Fruit fly (Drosophila melanogaster) whole organism, embryonic: ENCODE results near the gene GXIVsPLA2.

Source experiments
- Atf6 ChIP-seq: fragments of 200-800 bp; sonication (Bioruptor generic); IDR thresholded peaks from 2 replicates; pipeline ENCODE4 v1.3.6; 2022; ENCODE audit warnings: missing biosample characterization, missing genetic modification characterization
- CG11085 ChIP-seq: fragments of 200-800 bp; sonication (Bioruptor generic); IDR thresholded peaks from 2 replicates; pipeline ENCODE4 v1.3.6; 2022; ENCODE audit warnings: missing biosample characterization, missing genetic modification characterization
- CG11247 ChIP-seq: fragments of 200-800 bp; sonication (Bioruptor generic); IDR thresholded peaks from 2 replicates; pipeline ENCODE4 v1.3.6; 2022; ENCODE audit warnings: missing biosample characterization, missing genetic modification characterization
- CG11695 ChIP-seq: fragments of 200-800 bp; sonication (Bioruptor generic); IDR thresholded peaks from 3 replicates; pipeline ENCODE4 v1.3.6; 2022; ENCODE audit warnings: missing biosample characterization, missing genetic modification characterization
- CG12391 ChIP-seq: fragments of 200-800 bp; sonication (Bioruptor generic); optimal IDR thresholded peaks from 3 replicates; lab custom pipeline; 2018; ENCODE audit warnings: missing biosample characterization, mild to moderate bottlenecking, missing genetic modification characterization, moderate library complexity
- CG13424 ChIP-seq: fragments of 200-800 bp; sonication (Bioruptor generic); optimal IDR thresholded peaks from 2 replicates; lab custom pipeline; 2019; ENCODE audit warnings: missing biosample characterization, mild to moderate bottlenecking, missing genetic modification characterization, moderate library complexity
- CG16779 ChIP-seq: fragments of 200-800 bp; sonication (Bioruptor generic); IDR thresholded peaks from 2 replicates; pipeline ENCODE4 v1.3.6; 2022; ENCODE audit warnings: missing biosample characterization, missing genetic modification characterization
- CG17802 ChIP-seq: fragments of 200-800 bp; sonication (Bioruptor generic); optimal IDR thresholded peaks from 2 replicates; lab custom pipeline; 2018; ENCODE audit warnings: missing biosample characterization, mild to moderate bottlenecking, missing genetic modification characterization, moderate library complexity
- CG18599 ChIP-seq: fragments of 200-800 bp; sonication (Bioruptor generic); optimal IDR thresholded peaks from 3 replicates; lab custom pipeline; 2017; ENCODE audit warnings: missing biosample characterization, missing genetic modification characterization, mild to moderate bottlenecking, moderate library complexity, missing genetic modification reagents
- CG2889 ChIP-seq: fragments of 200-800 bp; sonication (Bioruptor generic); IDR thresholded peaks from 3 replicates; pipeline ENCODE4 v1.3.6; 2022; ENCODE audit warnings: missing biosample characterization, missing genetic modification characterization
- CG3407 ChIP-seq: fragments of 200-800 bp; sonication (Bioruptor generic); optimal IDR thresholded peaks from 2 replicates; lab custom pipeline; 2018; ENCODE audit warnings: missing biosample characterization, mild to moderate bottlenecking, missing genetic modification characterization
- CG5953 ChIP-seq: fragments of 200-800 bp; sonication (Bioruptor generic); IDR thresholded peaks from 2 replicates; pipeline ENCODE4 v1.3.6; 2022; ENCODE audit warnings: missing biosample characterization, missing genetic modification characterization
- CG7357 ChIP-seq: fragments of 200-800 bp; sonication (Bioruptor generic); IDR thresholded peaks from 3 replicates; pipeline ENCODE4 v1.3.6; 2022; ENCODE audit warnings: missing biosample characterization, missing genetic modification characterization
- CG7839 ChIP-seq: fragments of 200-800 bp; sonication (Bioruptor generic); optimal IDR thresholded peaks from 3 replicates; lab custom pipeline; 2018; ENCODE audit warnings: missing biosample characterization, mild to moderate bottlenecking, missing genetic modification characterization, moderate library complexity
- CG8290 ChIP-seq, 3 experiments: fragments of 200-800 bp; sonication (Bioruptor generic); optimal IDR thresholded peaks; 2 replicates each; lab custom pipeline; 2016 to 2019; ENCODE audit warnings: missing biosample characterization in 3 of 3, missing genetic modification characterization in 3 of 3, mild to moderate bottlenecking in 2 of 3, moderate library complexity in 1 of 3
- CG8924 ChIP-seq: fragments of 200-800 bp; optimal IDR thresholded peaks from 3 replicates; lab custom pipeline; 2019; ENCODE audit warnings: missing biosample characterization, mild to moderate bottlenecking, missing genetic modification characterization, moderate library complexity
- CG9817 ChIP-seq: fragments of 200-800 bp; sonication (Bioruptor generic); optimal IDR thresholded peaks from 2 replicates; lab custom pipeline; 2018; ENCODE audit warnings: missing biosample characterization, mild to moderate bottlenecking, missing genetic modification characterization, moderate library complexity
- Chrac-16 ChIP-seq: fragments of 200-800 bp; sonication (Bioruptor generic); optimal IDR thresholded peaks from 3 replicates; lab custom pipeline; 2016; ENCODE audit warnings: missing biosample characterization, missing genetic modification characterization
- Dfd ChIP-seq, 2 experiments: fragments of >200 bp; optimal IDR thresholded peaks; 2 replicates each; lab custom pipeline; 2017; ENCODE audit warnings: missing biosample characterization in 2 of 2, missing genetic modification characterization in 2 of 2
- Dref ChIP-seq: fragments of 200-800 bp; sonication (Bioruptor generic); IDR thresholded peaks from 2 replicates; pipeline ENCODE4 v1.3.6; 2022; ENCODE audit warnings: missing biosample characterization, missing genetic modification characterization
- E2f2 ChIP-seq: fragments of 200-800 bp; sonication (Bioruptor generic); IDR thresholded peaks from 2 replicates; pipeline ENCODE4 v1.3.6; 2022; ENCODE audit warnings: missing biosample characterization, missing genetic modification characterization
- HHEX ChIP-seq: fragments of 200-800 bp; sonication (Bioruptor generic); optimal IDR thresholded peaks from 3 replicates; lab custom pipeline; 2017; ENCODE audit warnings: missing biosample characterization, mild to moderate bottlenecking, missing genetic modification characterization, missing genetic modification reagents
- HmgD ChIP-seq: fragments of 200-800 bp; sonication (Bioruptor generic); optimal IDR thresholded peaks from 3 replicates; lab custom pipeline; 2016; ENCODE audit warnings: missing biosample characterization, missing genetic modification characterization
- Hr3 ChIP-seq: fragments of 200-800 bp; sonication (Bioruptor generic); optimal IDR thresholded peaks from 3 replicates; lab custom pipeline; 2016; ENCODE audit warnings: missing biosample characterization, missing genetic modification characterization
- NC2β ChIP-seq: fragments of 200-800 bp; sonication (Bioruptor generic); optimal IDR thresholded peaks from 2 replicates; lab custom pipeline; 2016; ENCODE audit warnings: missing biosample characterization, missing genetic modification characterization
- Poxn ChIP-seq: fragments of 200-800 bp; sonication (Bioruptor generic); IDR thresholded peaks from 2 replicates; pipeline ENCODE4 v1.3.6; 2022; ENCODE audit warnings: missing biosample characterization, missing genetic modification characterization
- Rfx ChIP-seq: fragments of 200-800 bp; sonication (Bioruptor generic); IDR thresholded peaks from 2 replicates; pipeline ENCODE4 v1.3.6; 2022; ENCODE audit warnings: missing biosample characterization, missing genetic modification characterization
- Sin3A ChIP-seq: fragments of >200 bp; optimal IDR thresholded peaks from 2 replicates; lab custom pipeline; 2018
- Six4 ChIP-seq: fragments of 200-800 bp; sonication (Bioruptor generic); optimal IDR thresholded peaks from 2 replicates; lab custom pipeline; 2016; ENCODE audit warnings: missing biosample characterization, missing genetic modification characterization
- Sox100B ChIP-seq: fragments of 200-800 bp; sonication (Bioruptor generic); optimal IDR thresholded peaks from 3 replicates; lab custom pipeline; 2018; ENCODE audit warnings: missing biosample characterization, mild to moderate bottlenecking, missing genetic modification characterization
- Vsx1 ChIP-seq: fragments of 200-800 bp; sonication (Bioruptor generic); optimal IDR thresholded peaks from 2 replicates; lab custom pipeline; 2017; ENCODE audit warnings: missing biosample characterization, mild to moderate bottlenecking, missing genetic modification characterization, missing genetic modification reagents
- Xrp1 ChIP-seq: fragments of 200-800 bp; sonication (Bioruptor generic); IDR thresholded peaks from 2 replicates; pipeline ENCODE4 v1.3.6; 2022; ENCODE audit warnings: missing biosample characterization, missing genetic modification characterization
- YL-1 ChIP-seq: fragments of 200-800 bp; sonication (Bioruptor generic); optimal IDR thresholded peaks from 3 replicates; lab custom pipeline; 2017; ENCODE audit warnings: missing biosample characterization, mild to moderate bottlenecking, missing genetic modification characterization
- bcd ChIP-seq: fragments of 200-800 bp; sonication (Bioruptor generic); optimal IDR thresholded peaks from 2 replicates; lab custom pipeline; 2017; ENCODE audit warnings: missing biosample characterization, mild to moderate bottlenecking, missing genetic modification characterization
- cg ChIP-seq: fragments of 200-800 bp; sonication (Bioruptor generic); optimal IDR thresholded peaks from 3 replicates; lab custom pipeline; 2019; ENCODE audit warnings: missing biosample characterization, mild to moderate bottlenecking, missing genetic modification characterization, moderate library complexity
- chif ChIP-seq, 2 experiments: fragments of 200-800 bp; sonication (Bioruptor generic); optimal IDR thresholded peaks; 3 replicates each; lab custom pipeline; 2016; ENCODE audit warnings: missing biosample characterization in 2 of 2, missing genetic modification characterization in 2 of 2
- dmrt11E ChIP-seq: fragments of 200-800 bp; sonication (Bioruptor generic); optimal IDR thresholded peaks from 3 replicates; lab custom pipeline; 2018; ENCODE audit warnings: missing biosample characterization, mild to moderate bottlenecking, missing genetic modification characterization, moderate library complexity
- esg ChIP-seq: fragments of 200-800 bp; sonication (Bioruptor generic); conservative IDR thresholded peaks from 2 replicates; pipeline ENCODE4 v1.3.6; 2022; ENCODE audit warnings: missing biosample characterization, missing genetic modification characterization
- ewg ChIP-seq: fragments of 200-800 bp; sonication (Bioruptor generic); optimal IDR thresholded peaks from 3 replicates; lab custom pipeline; 2017; ENCODE audit warnings: mild to moderate bottlenecking, missing biosample characterization, missing genetic modification reagents, missing genetic modification characterization
- gcm2 ChIP-seq: fragments of 200-800 bp; sonication (Bioruptor generic); optimal IDR thresholded peaks from 2 replicates; lab custom pipeline; 2016; ENCODE audit warnings: missing biosample characterization, missing genetic modification characterization
- gfzf ChIP-seq: fragments of 200-800 bp; sonication (Bioruptor generic); optimal IDR thresholded peaks from 2 replicates; lab custom pipeline; 2016; ENCODE audit warnings: missing biosample characterization, mild to moderate bottlenecking, missing genetic modification characterization, moderate library complexity
- gsb-n ChIP-seq: fragments of 200-800 bp; sonication (Bioruptor generic); optimal IDR thresholded peaks from 3 replicates; lab custom pipeline; 2018; ENCODE audit warnings: missing biosample characterization, mild to moderate bottlenecking, missing genetic modification characterization
- inv ChIP-seq: fragments of 200-800 bp; sonication (Bioruptor generic); IDR thresholded peaks from 2 replicates; pipeline ENCODE4 v1.3.6; 2022; ENCODE audit warnings: missing biosample characterization, missing genetic modification characterization; ENCODE audit not compliant: partially characterized antibody
- lab ChIP-seq: fragments of 200-800 bp; sonication (Bioruptor generic); optimal IDR thresholded peaks from 3 replicates; lab custom pipeline; 2017; ENCODE audit warnings: missing biosample characterization, missing genetic modification characterization, mild to moderate bottlenecking, moderate library complexity, missing genetic modification reagents
- luna ChIP-seq: fragments of 200-800 bp; sonication (Bioruptor generic); optimal IDR thresholded peaks from 2 replicates; lab custom pipeline; 2016; ENCODE audit warnings: missing biosample characterization, missing genetic modification characterization
- twi ChIP-seq: fragments of 200-800 bp; optimal IDR thresholded peaks from 2 replicates; lab custom pipeline; 2019; ENCODE audit warnings: missing biosample characterization, mild to moderate bottlenecking, missing genetic modification characterization, moderate library complexity
- unpg ChIP-seq: fragments of 200-800 bp; sonication (Bioruptor generic); optimal IDR thresholded peaks from 3 replicates; lab custom pipeline; 2018; ENCODE audit warnings: missing biosample characterization, mild to moderate bottlenecking, missing genetic modification characterization, moderate library complexity
- vnd ChIP-seq: fragments of 200-800 bp; sonication (Bioruptor generic); IDR thresholded peaks from 3 replicates; pipeline ENCODE4 v1.3.6; 2022; ENCODE audit warnings: missing biosample characterization, missing genetic modification characterization; ENCODE audit not compliant: partially characterized antibody
- z ChIP-seq: fragments of 200-800 bp; sonication (Bioruptor generic); IDR thresholded peaks from 3 replicates; pipeline ENCODE4 v1.3.6; 2022; ENCODE audit warnings: missing biosample characterization, missing genetic modification characterization

Gene GXIVsPLA2

DNA sequence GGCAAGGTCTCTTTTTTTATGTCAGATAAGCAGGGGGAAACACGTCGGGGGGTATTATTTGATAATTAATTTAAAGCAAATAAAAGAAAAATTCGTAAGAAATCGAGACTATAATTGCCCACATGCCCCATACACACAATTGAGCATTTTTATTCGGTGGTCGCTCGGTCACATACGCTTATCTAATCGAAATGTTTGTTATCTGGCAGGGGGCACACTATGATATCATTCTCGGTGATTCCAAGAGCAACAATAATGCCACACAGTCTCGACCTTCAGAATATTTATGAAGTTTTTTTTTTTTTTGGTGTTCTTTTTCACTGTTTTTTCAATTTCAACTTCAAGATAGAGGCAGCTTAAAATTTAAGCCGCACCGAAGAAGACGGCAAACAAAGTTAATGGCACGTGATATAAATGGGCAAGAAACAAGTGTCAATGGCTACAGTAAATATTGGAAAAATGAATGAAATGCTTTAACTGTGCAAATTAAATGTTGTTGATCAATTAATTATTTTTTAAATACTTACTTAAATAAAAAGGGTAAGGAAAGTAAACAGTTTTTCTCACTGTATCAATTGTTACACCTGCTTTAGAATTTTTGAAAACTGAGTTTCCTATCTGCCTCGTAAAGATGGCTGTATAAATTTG, 44.6 kb downstream of the GXIVsPLA2 start (continued):
- TF ChIP-seq CG8924 (tag; lab: Kevin White, UChicago), result peak; percentile 53
- peak; percentile 55 for TF ChIP-seq CG7839 (tag; lab: Kevin White, UChicago)
- peak; percentile 47 for TF ChIP-seq CG18599 (GFP tag; lab: Kevin White, UChicago)
- peak; percentile 30 for TF ChIP-seq Sox100B (GFP tag; lab: Kevin White, UChicago)
- TF ChIP-seq inv (GFP tag; lab: Robert Waterston, UW), result no peak
- TF ChIP-seq HHEX (GFP tag; lab: Kevin White, UChicago), result peak; percentile 43
- TF ChIP-seq CG16779, result no peak
- TF ChIP-seq unpg, result peak; percentile 59
- TF ChIP-seq twi (tag; lab: Kevin White, UChicago), result peak; percentile 7
- TF ChIP-seq z (GFP tag; lab: Robert Waterston, UW), result 0 out of 3 replicates have a peak, but pooled peaks have one; percentile 25
- peak; percentile 24 for TF ChIP-seq CG13424 (tag; lab: Kevin White, UChicago)
- peak; percentile 14 for TF ChIP-seq cg (GFP tag; lab: Kevin White, UChicago)
- TF ChIP-seq CG17802 (tag; lab: Kevin White, UChicago), result no peak
- TF ChIP-seq esg, result 0 out of 2 replicates have a peak, but pooled peaks have one; percentile 13
- no peak for TF ChIP-seq Dref (GFP tag; lab: Robert Waterston, UW)
- TF ChIP-seq CG11085, result 0 out of 2 replicates have a peak, but pooled peaks have one; percentile 32
- TF ChIP-seq CG12391 (tag; lab: Kevin White, UChicago), result peak; percentile 50
- TF ChIP-seq bcd (GFP tag; lab: Kevin White, UChicago), result peak; percentile 11
- TF ChIP-seq CG5953 (GFP tag; lab: Robert Waterston, UW), result no peak
- no peak for TF ChIP-seq NC2β (GFP tag; lab: Kevin White, UChicago)
- TF ChIP-seq CG2889, result 0 out of 3 replicates have a peak, but pooled peaks have one; percentile 35
- peak; percentile 70; the same call in 1 of the 2 replicates for TF ChIP-seq Rfx (GFP tag; lab: Robert Waterston, UW)
- TF ChIP-seq Dfd (GFP tag; optimal IDR thresholded peaks at IDR 0.05; lab: Kevin White, UChicago), result no peak
- peak; percentile 59; the same call in 1 of the 2 replicates for TF ChIP-seq Xrp1
- no peak for TF ChIP-seq CG8290 (GFP tag; optimal IDR thresholded peaks at IDR 0.05; lab: Kevin White, UChicago)
- peak in 1 of 2 experiments; percentile 41 for TF ChIP-seq CG8290 (tag; optimal IDR thresholded peaks at IDR 0.05; lab: Kevin White, UChicago)
- TF ChIP-seq HmgD (GFP tag; lab: Kevin White, UChicago), result no peak
- no peak for TF ChIP-seq gcm2 (GFP tag; lab: Kevin White, UChicago)
- TF ChIP-seq Atf6 (GFP tag; lab: Robert Waterston, UW), result peak; percentile 87
- peak; percentile 54; the same call in 1 of the 2 replicates for TF ChIP-seq CG11247
- TF ChIP-seq CG9817, result peak; percentile 49
- peak; percentile 56 for TF ChIP-seq Vsx1 (GFP tag; lab: Kevin White, UChicago)
- TF ChIP-seq vnd (GFP tag; lab: Robert Waterston, UW), result no peak
- TF ChIP-seq YL-1, result no peak
- TF ChIP-seq lab, result peak; percentile 80
- TF ChIP-seq dmrt11E, result peak; percentile 30
- peak; percentile 39; the same call in 1 of the 2 replicates for TF ChIP-seq Poxn
- TF ChIP-seq Six4 (GFP tag; lab: Kevin White, UChicago), result no peak
- TF ChIP-seq Hr3 (GFP tag; lab: Kevin White, UChicago), result peak; percentile 12
- no peak for TF ChIP-seq luna
- no peak for TF ChIP-seq Chrac-16
- peak; percentile 56; the same call in 1 of the 3 replicates for TF ChIP-seq CG11695 (GFP tag; lab: Robert Waterston, UW)
- no peak for TF ChIP-seq gsb-n (tag; lab: Kevin White, UChicago)
- TF ChIP-seq ewg (GFP tag; lab: Kevin White, UChicago), result no peak
- TF ChIP-seq chif (GFP tag; optimal IDR thresholded peaks at IDR 0.05; lab: Kevin White, UChicago), result no peak
- TF ChIP-seq CG3407, result no peak
- no peak for TF ChIP-seq gfzf (GFP tag; lab: Kevin White, UChicago)
- no peak for TF ChIP-seq CG7357 (GFP tag; lab: Robert Waterston, UW)
- no peak for TF ChIP-seq Sin3A (lab: Kevin White, UChicago)
- TF ChIP-seq E2f2, result peak; percentile 43
